Worm (Caenorhabditis elegans): ENCODE data around the gene his-4.

The his-4 gene

DNA sequence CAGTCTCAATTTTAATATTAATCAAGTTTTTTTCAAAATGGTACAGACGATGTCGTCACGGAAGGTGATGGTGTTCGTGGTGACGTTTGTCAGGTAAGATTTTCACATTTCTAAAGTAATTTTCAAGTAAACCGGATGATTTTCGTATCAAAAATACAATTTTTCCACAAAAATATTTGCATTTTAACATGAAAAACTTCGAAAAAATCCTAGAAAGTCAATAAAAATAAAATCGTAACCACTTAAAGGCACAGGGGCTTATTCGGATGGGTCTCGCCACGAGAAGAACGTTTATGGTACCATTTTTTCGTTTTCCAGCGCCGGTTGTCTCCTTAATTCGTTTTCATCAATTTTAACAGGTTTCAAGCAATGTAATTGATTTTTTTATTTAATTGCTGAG, 16.0 kb downstream of the his-4 start, which contains the start of gene T10C6.6 (continued):
- no peak for TF ChIP-seq akir-1 (GFP tag; optimal IDR thresholded peaks at IDR 0.05)
- no peak for TF ChIP-seq T07F8.4 (tag; optimal IDR thresholded peaks at IDR 0.05)
- peak; percentile 81 for TF ChIP-seq madf-6 (GFP tag; IDR thresholded peaks at IDR 0.05)
- TF ChIP-seq ceh-79 (tag; optimal IDR thresholded peaks at IDR 0.05), result peak; percentile 38
- TF ChIP-seq xnd-1 (tag; optimal IDR thresholded peaks at IDR 0.05), result peak; percentile 79
- no peak for TF ChIP-seq T26A5.8 (tag; optimal IDR thresholded peaks at IDR 0.05)
- no peak for TF ChIP-seq F39B2.1 (GFP tag; IDR thresholded peaks at IDR 0.05)
- TF ChIP-seq unc-130 (GFP tag; optimal IDR thresholded peaks at IDR 0.05), result no peak
- TF ChIP-seq B0019.2 (GFP tag; conservative IDR thresholded peaks at IDR 0.05), result no peak
- peak; percentile 1 for TF ChIP-seq F49E8.2 (tag; optimal IDR thresholded peaks at IDR 0.05; ENCODE audit: insufficient read depth)
- TF ChIP-seq ztf-3 (GFP tag; optimal IDR thresholded peaks at IDR 0.05), result no peak
- TF ChIP-seq lsl-1 (GFP tag; optimal IDR thresholded peaks at IDR 0.05), result peak; percentile 88
- TF ChIP-seq snpc-3.4 (tag; optimal IDR thresholded peaks at IDR 0.05), result no peak
- peak; percentile 24; the same call in 1 of the 2 replicates for TF ChIP-seq B0336.3 (GFP tag; IDR thresholded peaks at IDR 0.05)
- peak; percentile 84 for TF ChIP-seq F33H1.4 (GFP tag; IDR thresholded peaks at IDR 0.05)
- TF ChIP-seq ama-1 (optimal IDR thresholded peaks at IDR 0.05), result no peak
- no peak for TF ChIP-seq ama-1 (GFP tag; optimal IDR thresholded peaks at IDR 0.05)
- no peak for TF ChIP-seq nfya-1 (tag; optimal IDR thresholded peaks at IDR 0.05; ENCODE audit: borderline replicate concordance, insufficient read depth)
- peak; percentile 54; the same call in 1 of the 2 replicates for TF ChIP-seq ekl-4 (GFP tag; IDR thresholded peaks at IDR 0.05)
- no peak for TF ChIP-seq hrde-1 (tag; optimal IDR thresholded peaks at IDR 0.05; ENCODE audit: borderline replicate concordance)
- TF ChIP-seq lin-40 (tag; optimal IDR thresholded peaks at IDR 0.05), result no peak
- no peak for TF ChIP-seq pbrm-1 (GFP tag; IDR thresholded peaks at IDR 0.05)
- TF ChIP-seq lin-54 (GFP tag; optimal IDR thresholded peaks at IDR 0.05), result no peak
- TF ChIP-seq D2030.7 (GFP tag; IDR thresholded peaks at IDR 0.05), result peak; percentile 56
- TF ChIP-seq aptf-3 (GFP tag; IDR thresholded peaks at IDR 0.05), result no peak
- no peak for TF ChIP-seq F57C9.4 (tag; optimal IDR thresholded peaks at IDR 0.05)
- TF ChIP-seq ztf-25 (GFP tag; IDR thresholded peaks at IDR 0.05), result no peak
- no peak for TF ChIP-seq hmg-1.2 (GFP tag; IDR thresholded peaks at IDR 0.05)
- TF ChIP-seq lin-35 (GFP tag; optimal IDR thresholded peaks at IDR 0.05), result no peak
- no peak for TF ChIP-seq snpc-1.3 (tag; optimal IDR thresholded peaks at IDR 0.05; ENCODE audit: insufficient read depth)
- TF ChIP-seq him-1 (tag; optimal IDR thresholded peaks at IDR 0.05), result peak; percentile 12
- no peak for TF ChIP-seq F55B11.4 (tag; optimal IDR thresholded peaks at IDR 0.05; ENCODE audit: borderline replicate concordance, insufficient read depth)
- no peak for TF ChIP-seq Y53F4B.3 (GFP tag; IDR thresholded peaks at IDR 0.05)
- no peak for TF ChIP-seq madf-3 (GFP tag; IDR thresholded peaks at IDR 0.05)
- no peak for TF ChIP-seq snpc-4 (GFP tag; optimal IDR thresholded peaks at IDR 0.05)
- peak in 2 of 4 experiments; percentile 24 to 35 for TF ChIP-seq snpc-4 (tag; optimal IDR thresholded peaks at IDR 0.05)
- TF ChIP-seq F37B4.10 (GFP tag; IDR thresholded peaks at IDR 0.05), result no peak
- no peak for TF ChIP-seq hlh-26 (GFP tag; conservative IDR thresholded peaks at IDR 0.05)
- TF ChIP-seq mes-4 (tag; optimal IDR thresholded peaks at IDR 0.05), result no peak
- no peak for TF ChIP-seq sptf-2 (GFP tag; optimal IDR thresholded peaks at IDR 0.05)

- TF ChIP-seq Y95B8A.8 (GFP tag; IDR thresholded peaks at IDR 0.05) (no peak), zfh-2 (GFP tag; conservative IDR thresholded peaks at IDR 0.05) (peak; percentile 79)
Observed at ce11 chrV:16023559-16023958, 16.8 kb downstream of the his-4 start.

Measured in whole organism, young adult.